Worm (Caenorhabditis elegans): ENCODE results near the gene W07G4.7.

W07G4.7 gene

DNA sequence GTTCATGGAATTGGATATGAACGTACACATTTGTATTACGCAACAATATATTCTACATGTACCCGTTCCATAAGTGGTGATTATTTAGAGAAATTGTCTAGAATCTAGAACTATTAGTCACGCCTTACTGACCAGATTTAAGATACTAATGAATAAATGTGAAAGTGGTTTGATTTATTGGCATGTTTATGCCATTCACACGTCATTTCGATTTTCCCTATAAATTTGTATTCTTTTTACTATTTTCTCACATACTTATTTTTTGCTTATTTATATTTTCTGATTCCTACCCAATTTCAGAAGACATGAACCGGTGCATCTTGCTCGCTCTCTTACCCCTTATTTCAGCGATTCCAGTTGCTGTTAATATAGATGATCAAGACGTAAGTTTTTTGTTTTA is 46.2 kb downstream of the W07G4.7 start, which contains the start of gene F15B9.8:
Gene F15B9.8 (plus strand): TSS at position 301 of the 400 bp plus-strand sequence.
- no peak for TF ChIP-seq nhr-232 (tag; optimal IDR thresholded peaks at IDR 0.05)
- TF ChIP-seq ceh-34 (tag; optimal IDR thresholded peaks at IDR 0.05) = no peak
- no peak for TF ChIP-seq ref-2 (tag; optimal IDR thresholded peaks at IDR 0.05)
- TF ChIP-seq rnt-1 (tag; optimal IDR thresholded peaks at IDR 0.05) = no peak
- TF ChIP-seq sdc-2 (tag; optimal IDR thresholded peaks at IDR 0.05) = no peak
- TF ChIP-seq ztf-16 (tag; optimal IDR thresholded peaks at IDR 0.05) = no peak
- no peak for TF ChIP-seq unc-86 (tag; optimal IDR thresholded peaks at IDR 0.05)
- TF ChIP-seq ceh-14 (tag; optimal IDR thresholded peaks at IDR 0.05) = no peak
- TF ChIP-seq tbx-2 (tag; optimal IDR thresholded peaks at IDR 0.05) = no peak
- TF ChIP-seq madf-2 (tag; optimal IDR thresholded peaks at IDR 0.05) = no peak

- TF ChIP-seq fkh-10 (GFP tag; optimal IDR thresholded peaks at IDR 0.05) = no peak
- no peak for TF ChIP-seq sox-4 (tag; optimal IDR thresholded peaks at IDR 0.05)
- TF ChIP-seq pag-3 (tag; optimal IDR thresholded peaks at IDR 0.05; ENCODE audit: borderline replicate concordance) = no peak
- no peak for TF ChIP-seq lim-6 (tag; optimal IDR thresholded peaks at IDR 0.05)
- no peak for TF ChIP-seq ceh-48 (tag; optimal IDR thresholded peaks at IDR 0.05)
- TF ChIP-seq che-1 (tag; optimal IDR thresholded peaks at IDR 0.05) = no peak
- no peak for TF ChIP-seq odd-2 (tag; optimal IDR thresholded peaks at IDR 0.05)
- no peak for TF ChIP-seq hlh-15 (tag; optimal IDR thresholded peaks at IDR 0.05)
- TF ChIP-seq ceh-14 (tag; optimal IDR thresholded peaks at IDR 0.05) = no peak
- no peak for TF ChIP-seq ama-1 (optimal IDR thresholded peaks at IDR 0.05)
- TF ChIP-seq ceh-18 (tag; optimal IDR thresholded peaks at IDR 0.05) = no peak
- TF ChIP-seq unc-3 (GFP tag; conservative IDR thresholded peaks at IDR 0.05) = no peak
- no peak for TF ChIP-seq unc-3 (tag; optimal IDR thresholded peaks at IDR 0.05)
- TF ChIP-seq ttx-3 (tag; optimal IDR thresholded peaks at IDR 0.05) = no peak
- no peak for TF ChIP-seq ztf-16 (tag; optimal IDR thresholded peaks at IDR 0.05)
- TF ChIP-seq pat-9 (tag; optimal IDR thresholded peaks at IDR 0.05) = no peak
- no peak for TF ChIP-seq ref-2 (tag; optimal IDR thresholded peaks at IDR 0.05)
- no peak for TF ChIP-seq dmd-4 (tag; optimal IDR thresholded peaks at IDR 0.05; ENCODE audit: borderline replicate concordance)
- no peak for TF ChIP-seq elt-4 (tag; optimal IDR thresholded peaks at IDR 0.05)
Measured at ce11 chrV:12987061-12987460, 47.4 kb downstream of the W07G4.7 start, which contains the start of gene shw-3. Gene shw-3 (minus strand): TSS chrV:12987161.

All from whole organism, late embryonic.